Fruit fly (Drosophila melanogaster) whole organism, pupa: ENCODE results near the gene Tdh.
"Not testable (repeated sequence)": the region's sequence is repeated elsewhere in the genome, so short reads cannot be mapped to it uniquely, and the experiment has no call there.

Source experiments
- CG17806 ChIP-seq: fragments of 200-800 bp; sonication (Bioruptor generic); optimal IDR thresholded peaks from 2 replicates; lab custom pipeline; 2018; ENCODE audit warnings: missing biosample characterization, mild to moderate bottlenecking, missing genetic modification characterization, moderate library complexity
- CG4496 ChIP-seq: fragments of 200-800 bp; sonication (Bioruptor generic); IDR thresholded peaks from 3 replicates; pipeline ENCODE4 v1.3.6; 2022; ENCODE audit warnings: missing biosample characterization, missing genetic modification characterization

- TF ChIP-seq CG17806 (tag; lab: Kevin White, UChicago); CG4496 (GFP tag; lab: Robert Waterston, UW): not testable (repeated sequence)
These were observed 37.1 kb downstream of the Tdh start, which contains the start of gene CG17637 for dm6 chr3L:20503886-20504285.
